Fruit fly (Drosophila melanogaster): ENCODE data around the gene Naa40.

Naa40 gene

DNA sequence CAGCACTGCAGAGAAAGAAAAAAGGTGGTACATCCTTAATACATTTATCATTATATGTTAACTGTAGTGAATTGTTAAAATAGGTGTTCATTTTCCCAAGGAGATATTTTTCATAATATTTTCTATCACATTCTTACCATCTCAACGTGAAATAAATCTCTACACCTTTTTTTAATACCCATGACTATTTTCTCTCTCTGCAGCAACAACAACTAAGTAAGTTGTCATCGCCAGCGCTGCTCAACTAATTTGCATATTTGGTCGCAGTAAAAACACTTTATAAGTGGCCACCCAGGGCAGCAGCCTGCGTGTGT, 34.3 kb downstream of the Naa40 start (continued):
- TF ChIP-seq Gsc (GFP tag; IDR thresholded peaks at IDR 0.05) (no peak), CG2129 (GFP tag; IDR thresholded peaks at IDR 0.05; ENCODE audit: partially characterized antibody) (no peak), CG1529 (GFP tag; optimal IDR thresholded peaks at IDR 0.05) (no peak), ewg (GFP tag; optimal IDR thresholded peaks at IDR 0.05) (no peak), CG9609 (GFP tag; optimal IDR thresholded peaks at IDR 0.05) (no peak), CG7372 (GFP tag; IDR thresholded peaks at IDR 0.05) (no peak), pho (GFP tag; optimal IDR thresholded peaks at IDR 0.05) (no peak), Med (GFP tag) (peak; percentile 78), Fer1 (GFP tag; optimal IDR thresholded peaks at IDR 0.05) (no peak), z (GFP tag; IDR thresholded peaks at IDR 0.05) (no peak), Myb (GFP tag; optimal IDR thresholded peaks at IDR 0.05) (no peak), Sry-δ (GFP tag; optimal IDR thresholded peaks at IDR 0.05) (no peak), CG4730 (GFP tag; IDR thresholded peaks at IDR 0.05) (no peak), bsh (GFP tag; optimal IDR thresholded peaks at IDR 0.05) (peak in 1 of 2 experiments; percentile 77), mam (GFP tag; optimal IDR thresholded peaks at IDR 0.05) (no peak), CG8924 (tag; optimal IDR thresholded peaks at IDR 0.05) (peak; percentile 37), E2f2 (GFP tag; IDR thresholded peaks at IDR 0.05) (no peak), CG9817 (tag; optimal IDR thresholded peaks at IDR 0.05) (peak; percentile 22), CG9876 (GFP tag; optimal IDR thresholded peaks at IDR 0.05) (no peak), ind (GFP tag; optimal IDR thresholded peaks at IDR 0.05) (peak; percentile 19), bab2 (GFP tag; optimal IDR thresholded peaks at IDR 0.05) (peak; percentile 28), sim (GFP tag; IDR thresholded peaks at IDR 0.05) (0 out of 2 replicates have a peak, but pooled peaks have one; percentile 44), zfh1 (GFP tag; IDR thresholded peaks at IDR 0.05) (peak; percentile 33; the same call in 1 of the 3 replicates), ro (GFP tag; IDR thresholded peaks at IDR 0.05) (no peak), D19A (tag; optimal IDR thresholded peaks at IDR 0.05) (no peak), da (GFP tag; optimal IDR thresholded peaks at IDR 0.05) (no peak), CG1603 (tag; optimal IDR thresholded peaks at IDR 0.05) (peak; percentile 71), CG11723 (GFP tag; optimal IDR thresholded peaks at IDR 0.05) (peak; percentile 0), fu2 (GFP tag; optimal IDR thresholded peaks at IDR 0.05) (no peak), cwo (GFP tag; optimal IDR thresholded peaks at IDR 0.05) (no peak), btn (GFP tag; optimal IDR thresholded peaks at IDR 0.05) (no peak), CG11696 (GFP tag; IDR thresholded peaks at IDR 0.05) (no peak), pita (GFP tag; optimal IDR thresholded peaks at IDR 0.05) (no peak), jigr1 (GFP tag; IDR thresholded peaks at IDR 0.05) (no peak), CG8089 (GFP tag; optimal IDR thresholded peaks at IDR 0.05) (no peak), lilli (GFP tag; optimal IDR thresholded peaks at IDR 0.05) (no peak), fd102C (GFP tag; optimal IDR thresholded peaks at IDR 0.05) (no peak), Poxn (GFP tag; IDR thresholded peaks at IDR 0.05) (no peak), pb (GFP tag; optimal IDR thresholded peaks at IDR 0.05) (no peak), Hr51 (GFP tag; optimal IDR thresholded peaks at IDR 0.05) (peak in 1 of 2 experiments; percentile 55), CG33557 (GFP tag; optimal IDR thresholded peaks at IDR 0.05) (peak; percentile 12), dan (GFP tag; IDR thresholded peaks at IDR 0.05) (no peak), Rx (GFP tag; IDR thresholded peaks at IDR 0.05) (no peak), dati (GFP tag; IDR thresholded peaks at IDR 0.05) (no peak), Bdp1 (GFP tag; optimal IDR thresholded peaks at IDR 0.05) (no peak), gt (GFP tag; IDR thresholded peaks at IDR 0.05) (no peak), CG31388 (GFP tag; optimal IDR thresholded peaks at IDR 0.05) (no peak), CG6689 (GFP tag; IDR thresholded peaks at IDR 0.05) (peak; percentile 29; the same call in 1 of the 2 replicates), seq (GFP tag; IDR thresholded peaks at IDR 0.05) (no peak), Hmr (GFP tag; optimal IDR thresholded peaks at IDR 0.05) (peak; percentile 24), lov (optimal IDR thresholded peaks at IDR 0.05) (no peak), lov (GFP tag; IDR thresholded peaks at IDR 0.05) (no peak), ssp (GFP tag; IDR thresholded peaks at IDR 0.05) (no peak), NC2α (GFP tag; optimal IDR thresholded peaks at IDR 0.05) (no peak)
